Worm (Caenorhabditis elegans): ENCODE results near the gene Y54F10BM.9.

DNA sequence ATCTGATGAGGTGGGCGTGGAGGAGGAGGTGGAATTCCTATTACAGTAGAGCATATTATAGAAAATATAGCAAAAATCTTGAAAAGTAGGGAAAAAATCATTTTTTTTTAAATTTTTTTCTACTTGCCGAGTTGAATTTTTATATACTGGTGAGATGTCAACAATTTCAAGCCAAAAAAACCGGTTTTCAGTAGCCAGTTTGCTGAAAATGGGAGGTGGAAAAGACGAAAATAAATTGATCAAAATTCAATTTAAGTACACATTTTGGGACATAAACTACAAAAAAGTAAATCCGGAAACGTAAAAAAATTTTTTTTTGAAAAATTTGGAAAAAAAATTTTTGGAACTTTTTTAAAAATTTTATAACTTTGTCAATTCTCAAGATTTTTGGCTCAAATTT lies 25.3 kb downstream of the Y54F10BM.9 start, which contains the start of gene Y54F10BM.23:
- no peak for TF ChIP-seq pqm-1 (tag; optimal IDR thresholded peaks at IDR 0.05)
- no peak for TF ChIP-seq snpc-4 (tag; optimal IDR thresholded peaks at IDR 0.05)
- TF ChIP-seq zag-1 (tag; optimal IDR thresholded peaks at IDR 0.05): no peak
- TF ChIP-seq fos-1 (tag; optimal IDR thresholded peaks at IDR 0.05): no peak
- TF ChIP-seq ceh-9 (tag; optimal IDR thresholded peaks at IDR 0.05): no peak
- no peak for TF ChIP-seq nhr-28 (tag; optimal IDR thresholded peaks at IDR 0.05)
- no peak for TF ChIP-seq ztf-11 (tag; optimal IDR thresholded peaks at IDR 0.05)
- TF ChIP-seq mdl-1 (tag; optimal IDR thresholded peaks at IDR 0.05): no peak

Data from whole organism, L3 larva.